Worm (Caenorhabditis elegans) whole organism, L3 larva: ENCODE data around the gene R11G1.1.

ENCODE experiments used
- nhr-76 ChIP-seq: fragments of 150-350 bp; sonication (generic microtip); optimal IDR thresholded peaks from 5 replicates; lab custom pipeline; 2014; ENCODE audit warnings: missing biosample characterization, missing genetic modification characterization
- unc-62 ChIP-seq: fragments of 150-350 bp; sonication (generic microtip); optimal IDR thresholded peaks from 4 replicates; lab custom pipeline; 2014; ENCODE audit warnings: missing biosample characterization, missing genetic modification reagents, missing genetic modification characterization

ce11 chrX:3671998-3672397 is 12.7 kb downstream of the R11G1.1 start, which contains the start of gene C02F12.5:
- TF ChIP-seq unc-62 (GFP tag; lab: Kevin White, UChicago) (no peak), nhr-76 (tag; lab: Kevin White, UChicago) (no peak)
